Fruit fly (Drosophila melanogaster) whole organism, pupa: ENCODE results near the gene Gba1b.

Experiments used
- CG10348 ChIP-seq: fragments of 200-800 bp; sonication (Bioruptor generic); IDR thresholded peaks from 2 replicates; pipeline ENCODE4 v1.3.6; 2022; ENCODE audit warnings: missing biosample characterization, missing genetic modification characterization
- CG12605 ChIP-seq: fragments of 200-800 bp; sonication (Bioruptor generic); IDR thresholded peaks from 2 replicates; pipeline ENCODE4 v1.3.6; 2022; ENCODE audit warnings: missing biosample characterization, missing genetic modification characterization
- CG13204 ChIP-seq: fragments of 200-800 bp; sonication (Bioruptor generic); optimal IDR thresholded peaks from 2 replicates; lab custom pipeline; 2018; ENCODE audit warnings: missing biosample characterization, mild to moderate bottlenecking, missing genetic modification characterization, moderate library complexity
- CG14655 ChIP-seq: fragments of 200-800 bp; sonication (Bioruptor generic); optimal IDR thresholded peaks from 3 replicates; lab custom pipeline; 2017; ENCODE audit warnings: mild to moderate bottlenecking, missing biosample characterization, missing genetic modification reagents, missing genetic modification characterization
- CG15710 ChIP-seq: fragments of 200-800 bp; sonication (Bioruptor generic); optimal IDR thresholded peaks from 2 replicates; lab custom pipeline; 2018; ENCODE audit warnings: missing biosample characterization, mild to moderate bottlenecking, missing genetic modification characterization, moderate library complexity
- CG17806 ChIP-seq: fragments of 200-800 bp; sonication (Bioruptor generic); optimal IDR thresholded peaks from 2 replicates; lab custom pipeline; 2018; ENCODE audit warnings: missing biosample characterization, mild to moderate bottlenecking, missing genetic modification characterization, moderate library complexity
- CG32121 ChIP-seq: fragments of 200-800 bp; sonication (Bioruptor generic); IDR thresholded peaks from 2 replicates; pipeline ENCODE4 v1.3.6; 2022; ENCODE audit warnings: missing biosample characterization, missing genetic modification characterization
- CG34367 ChIP-seq: fragments of 200-800 bp; sonication (Bioruptor generic); optimal IDR thresholded peaks from 2 replicates; lab custom pipeline; 2018; ENCODE audit warnings: missing biosample characterization, mild to moderate bottlenecking, missing genetic modification characterization
- CG4496 ChIP-seq: fragments of 200-800 bp; sonication (Bioruptor generic); IDR thresholded peaks from 3 replicates; pipeline ENCODE4 v1.3.6; 2022; ENCODE audit warnings: missing biosample characterization, missing genetic modification characterization
- CG8159 ChIP-seq: fragments of 200-800 bp; sonication (Bioruptor generic); optimal IDR thresholded peaks from 3 replicates; lab custom pipeline; 2018; ENCODE audit warnings: missing biosample characterization, mild to moderate bottlenecking, missing genetic modification characterization, moderate library complexity
- CG8301 ChIP-seq: fragments of 200-800 bp; sonication (Bioruptor generic); optimal IDR thresholded peaks from 2 replicates; lab custom pipeline; 2018; ENCODE audit warnings: missing biosample characterization, mild to moderate bottlenecking, missing genetic modification characterization
- CG9948 ChIP-seq: fragments of 200-800 bp; sonication (Bioruptor generic); optimal IDR thresholded peaks from 2 replicates; lab custom pipeline; 2018; ENCODE audit warnings: missing biosample characterization, mild to moderate bottlenecking, missing genetic modification characterization, moderate library complexity
- D1 ChIP-seq: fragments of 200-800 bp; sonication (Bioruptor generic); optimal IDR thresholded peaks from 2 replicates; lab custom pipeline; 2018; ENCODE audit warnings: missing biosample characterization, mild to moderate bottlenecking, missing genetic modification characterization, moderate library complexity
- EcR ChIP-seq: fragments of 200-800 bp; sonication (Bioruptor generic); optimal IDR thresholded peaks from 3 replicates; lab custom pipeline; 2019; ENCODE audit warnings: missing biosample characterization, missing genetic modification characterization, mild to moderate bottlenecking, moderate library complexity, missing genetic modification reagents
- Ets98B ChIP-seq: fragments of 200-800 bp; sonication (Bioruptor generic); IDR thresholded peaks from 2 replicates; pipeline ENCODE4 v1.3.6; 2022; ENCODE audit warnings: missing biosample characterization, missing genetic modification characterization
- Pif1A ChIP-seq: fragments of 200-800 bp; sonication (Bioruptor generic); optimal IDR thresholded peaks from 3 replicates; lab custom pipeline; 2016; ENCODE audit warnings: missing biosample characterization, missing genetic modification characterization
- Pif1B ChIP-seq: fragments of 200-800 bp; sonication (Bioruptor generic); optimal IDR thresholded peaks from 3 replicates; lab custom pipeline; 2016; ENCODE audit warnings: missing biosample characterization, missing genetic modification characterization
- Snoo ChIP-seq: fragments of 200-800 bp; sonication (Bioruptor generic); optimal IDR thresholded peaks from 3 replicates; lab custom pipeline; 2017; ENCODE audit warnings: missing biosample characterization, mild to moderate bottlenecking, missing genetic modification characterization, inconsistent platforms
- fd96Ca ChIP-seq: fragments of 200-800 bp; sonication (Bioruptor generic); IDR thresholded peaks from 3 replicates; pipeline ENCODE4 v1.3.6; 2022; ENCODE audit warnings: missing biosample characterization, missing genetic modification characterization
- gl ChIP-seq: fragments of 200-800 bp; sonication (Bioruptor generic); optimal IDR thresholded peaks from 2 replicates; lab custom pipeline; 2018; ENCODE audit warnings: missing biosample characterization, mild to moderate bottlenecking, missing genetic modification characterization
- rn ChIP-seq: fragments of 200-800 bp; sonication (Bioruptor generic); IDR thresholded peaks from 2 replicates; pipeline ENCODE4 v1.3.6; 2022; ENCODE audit warnings: missing biosample characterization, missing genetic modification characterization

The Gba1b gene

dm6 chr3R:23721525-23721924 lies 16.9 kb downstream of the Gba1b start, which contains the start of gene CG10232:
Gene CG10232, minus strand, starts transcription at chr3R:23721625.
- TF ChIP-seq CG17806 (tag; lab: Kevin White, UChicago), result no peak
- no peak for TF ChIP-seq EcR (GFP tag; lab: Kevin White, UChicago)
- TF ChIP-seq CG14655 (GFP tag; lab: Kevin White, UChicago), result no peak
- no peak for TF ChIP-seq CG32121 (GFP tag; lab: Robert Waterston, UW)
- TF ChIP-seq Ets98B, result no peak
- no peak for TF ChIP-seq gl (tag; lab: Kevin White, UChicago)
- no peak for TF ChIP-seq CG4496 (GFP tag; lab: Robert Waterston, UW)
- no peak for TF ChIP-seq fd96Ca (GFP tag; lab: Robert Waterston, UW)
- TF ChIP-seq CG12605 (GFP tag; lab: Robert Waterston, UW), result no peak
- TF ChIP-seq CG13204, result no peak
- no peak for TF ChIP-seq CG34367 (tag; lab: Kevin White, UChicago)
- TF ChIP-seq CG15710 (tag; lab: Kevin White, UChicago), result no peak
- TF ChIP-seq CG8301 (tag; lab: Kevin White, UChicago), result no peak
- no peak for TF ChIP-seq CG9948 (tag; lab: Kevin White, UChicago)
- no peak for TF ChIP-seq CG10348 (GFP tag; lab: Robert Waterston, UW)
- no peak for TF ChIP-seq Pif1B (GFP tag; lab: Kevin White, UChicago)
- no peak for TF ChIP-seq Pif1A (GFP tag; lab: Kevin White, UChicago)

- no peak for TF ChIP-seq Ets98B
- no peak for TF ChIP-seq Pif1A (GFP tag; lab: Kevin White, UChicago)
- peak; percentile 84 for TF ChIP-seq D1
- TF ChIP-seq, all 21 proteins: peak for 1
Measured at dm6 chr3R:23721936-23722335, 17.3 kb downstream of the Gba1b start.

dm6 chr3R:23722680-23723372 lies 18.2 kb downstream of the Gba1b start, which contains the start of gene CG10365:
Gene CG10365, plus strand, starts transcription at chr3R:23723331.
- TF ChIP-seq CG10348 (GFP tag; lab: Robert Waterston, UW) (no peak; the same call in 1 of the 2 replicates), CG8159 (tag; lab: Kevin White, UChicago) (peak; percentile 97), Pif1B (GFP tag; lab: Kevin White, UChicago) (peak; percentile 56), Snoo (peak; percentile 87), CG32121 (GFP tag; lab: Robert Waterston, UW) (peak; percentile 88), EcR (GFP tag; lab: Kevin White, UChicago) (peak; percentile 41), D1 (peak; percentile 96), CG34367 (tag; lab: Kevin White, UChicago) (peak; percentile 86), rn (peak; percentile 86), CG13204 (peak; percentile 55), CG12605 (GFP tag; lab: Robert Waterston, UW) (peak; percentile 93), gl (tag; lab: Kevin White, UChicago) (peak; percentile 45), CG17806 (tag; lab: Kevin White, UChicago) (peak; percentile 94), Pif1A (GFP tag; lab: Kevin White, UChicago) (peak; percentile 70), CG9948 (tag; lab: Kevin White, UChicago) (peak; percentile 96), CG14655 (GFP tag; lab: Kevin White, UChicago) (peak; percentile 89), Ets98B (peak; percentile 78), fd96Ca (GFP tag; lab: Robert Waterston, UW) (no peak), CG15710 (tag; lab: Kevin White, UChicago) (peak; percentile 93), CG8301 (tag; lab: Kevin White, UChicago) (peak; percentile 94), CG4496 (GFP tag; lab: Robert Waterston, UW) (peak; percentile 90)

dm6 chr3R:23723381-23724034 lies 18.9 kb downstream of the Gba1b start:
- TF ChIP-seq CG34367 (tag; lab: Kevin White, UChicago) (peak; percentile 41), fd96Ca (GFP tag; lab: Robert Waterston, UW) (peak; percentile 56), CG14655 (GFP tag; lab: Kevin White, UChicago) (peak; percentile 40), CG4496 (GFP tag; lab: Robert Waterston, UW) (peak; percentile 55; the same call in 1 of the 3 replicates), CG13204 (no peak), CG32121 (GFP tag; lab: Robert Waterston, UW) (peak; percentile 68), Snoo (no peak), Ets98B (peak; percentile 60), Pif1B (GFP tag; lab: Kevin White, UChicago) (peak; percentile 29), rn (no peak), CG10348 (GFP tag; lab: Robert Waterston, UW) (no peak), CG15710 (tag; lab: Kevin White, UChicago) (peak; percentile 23), gl (tag; lab: Kevin White, UChicago) (peak; percentile 79), CG9948 (tag; lab: Kevin White, UChicago) (no peak), CG12605 (GFP tag; lab: Robert Waterston, UW) (no peak; the same call in 1 of the 2 replicates), EcR (GFP tag; lab: Kevin White, UChicago) (peak; percentile 73), CG8301 (tag; lab: Kevin White, UChicago) (peak; percentile 40), CG17806 (tag; lab: Kevin White, UChicago) (peak; percentile 36), Pif1A (GFP tag; lab: Kevin White, UChicago) (no peak), CG8159 (tag; lab: Kevin White, UChicago) (peak; percentile 42), D1 (no peak)
